Worm (Caenorhabditis elegans) whole organism, late embryonic: ENCODE data around the gene asp-3.

ENCODE experiments used
- C08G9.2 ChIP-seq: sonication (generic microtip); optimal IDR thresholded peaks from 2 replicates; lab custom pipeline; 2016; ENCODE audit warnings: mild to moderate bottlenecking, missing genetic modification characterization, moderate library complexity, missing compliant biosample characterization
- C38D4.7 ChIP-seq: fragments of 200-800 bp; sonication (Bioruptor generic); optimal IDR thresholded peaks from 2 replicates; lab custom pipeline; 2018; ENCODE audit warnings: mild to moderate bottlenecking, missing genetic modification characterization, moderate library complexity, missing compliant biosample characterization
- K02D7.2 ChIP-seq: sonication (generic microtip); optimal IDR thresholded peaks from 2 replicates; lab custom pipeline; 2017; ENCODE audit warnings: mild to moderate bottlenecking, missing genetic modification characterization, missing compliant biosample characterization
- ama-1 ChIP-seq: fragments of 150-350 bp; optimal IDR thresholded peaks from 2 replicates; lab custom pipeline; 2014
- ceh-14 ChIP-seq: sonication (generic microtip); optimal IDR thresholded peaks from 2 replicates; lab custom pipeline; 2016; ENCODE audit warnings: missing genotype, missing genetic modification characterization, missing compliant biosample characterization
- ceh-24 ChIP-seq: sonication (generic microtip); optimal IDR thresholded peaks from 2 replicates; lab custom pipeline; 2016; ENCODE audit warnings: mild to moderate bottlenecking, missing genetic modification characterization, missing compliant biosample characterization
- ceh-31 ChIP-seq: sonication (generic microtip); optimal IDR thresholded peaks from 2 replicates; lab custom pipeline; 2016; ENCODE audit warnings: missing genetic modification characterization, missing compliant biosample characterization
- ceh-48 ChIP-seq: sonication (generic microtip); optimal IDR thresholded peaks from 2 replicates; lab custom pipeline; 2016; ENCODE audit warnings: missing genetic modification characterization, inconsistent platforms, missing compliant biosample characterization
- che-1 ChIP-seq: sonication (generic microtip); optimal IDR thresholded peaks from 2 replicates; lab custom pipeline; 2016; ENCODE audit warnings: mild to moderate bottlenecking, missing genetic modification characterization, missing compliant biosample characterization
- dmd-4 ChIP-seq: sonication (generic microtip); optimal IDR thresholded peaks from 2 replicates; lab custom pipeline; 2016; ENCODE audit warnings: borderline replicate concordance, missing genetic modification characterization, missing compliant biosample characterization
- elt-2 ChIP-seq: sonication (generic microtip); optimal IDR thresholded peaks from 2 replicates; lab custom pipeline; 2016; ENCODE audit warnings: missing genetic modification reagents, missing genetic modification characterization, missing compliant biosample characterization
- elt-4 ChIP-seq: sonication (generic microtip); optimal IDR thresholded peaks from 2 replicates; lab custom pipeline; 2016; ENCODE audit warnings: missing genetic modification characterization, missing compliant biosample characterization
- fkh-10 ChIP-seq: fragments of 150-350 bp; optimal IDR thresholded peaks from 2 replicates; lab custom pipeline; 2014; ENCODE audit warnings: missing biosample characterization, missing genetic modification reagents, missing genetic modification characterization
- fkh-6 ChIP-seq: sonication (generic microtip); optimal IDR thresholded peaks from 2 replicates; lab custom pipeline; 2016; ENCODE audit warnings: missing genetic modification characterization, missing compliant biosample characterization
- hlh-15 ChIP-seq: sonication (generic microtip); optimal IDR thresholded peaks from 2 replicates; lab custom pipeline; 2016; ENCODE audit warnings: missing genetic modification characterization, missing compliant biosample characterization
- hlh-30 ChIP-seq: sonication (generic microtip); optimal IDR thresholded peaks from 2 replicates; lab custom pipeline; 2017; ENCODE audit warnings: antibody characterized with exemption, missing genetic modification characterization, missing compliant biosample characterization; ENCODE audit not compliant: insufficient read depth
- hlh-6 ChIP-seq: sonication (generic microtip); optimal IDR thresholded peaks from 2 replicates; lab custom pipeline; 2016; ENCODE audit warnings: missing genotype, missing genetic modification characterization, missing compliant biosample characterization
- lim-6 ChIP-seq: sonication (generic microtip); optimal IDR thresholded peaks from 2 replicates; lab custom pipeline; 2016; ENCODE audit warnings: missing genetic modification characterization, missing compliant biosample characterization
- mec-3 ChIP-seq: sonication (generic microtip); optimal IDR thresholded peaks from 2 replicates; lab custom pipeline; 2016; ENCODE audit warnings: borderline replicate concordance, missing genetic modification characterization, missing compliant biosample characterization
- nfya-1 ChIP-seq: sonication (generic microtip); optimal IDR thresholded peaks from 2 replicates; lab custom pipeline; 2017; ENCODE audit warnings: missing genetic modification characterization, mild to moderate bottlenecking, missing compliant biosample characterization, antibody characterized with exemption, moderate library complexity
- npax-4 ChIP-seq: sonication (generic microtip); optimal IDR thresholded peaks from 2 replicates; lab custom pipeline; 2016; ENCODE audit warnings: missing genetic modification characterization, missing compliant biosample characterization
- odd-2 ChIP-seq: sonication (generic microtip); optimal IDR thresholded peaks from 2 replicates; lab custom pipeline; 2017; ENCODE audit warnings: antibody characterized with exemption, mild to moderate bottlenecking, missing genetic modification characterization, missing compliant biosample characterization
- pha-2 ChIP-seq: sonication (generic microtip); optimal IDR thresholded peaks from 2 replicates; lab custom pipeline; 2017; ENCODE audit warnings: mild to moderate bottlenecking, missing genetic modification characterization, missing compliant biosample characterization
- pqm-1 ChIP-seq: sonication (generic microtip); optimal IDR thresholded peaks from 2 replicates; lab custom pipeline; 2016; ENCODE audit warnings: missing genetic modification characterization, missing compliant biosample characterization
- sdc-2 ChIP-seq: sonication (generic microtip); optimal IDR thresholded peaks from 2 replicates; lab custom pipeline; 2016; ENCODE audit warnings: missing genotype, missing genetic modification characterization, missing compliant biosample characterization
- tbx-2 ChIP-seq: sonication (generic microtip); optimal IDR thresholded peaks from 2 replicates; lab custom pipeline; 2016; ENCODE audit warnings: missing genetic modification characterization, missing compliant biosample characterization
- unc-3 ChIP-seq, 2 experiments: fragments of 200-800 bp in 1 of 2; sonication (Bioruptor generic) in 1 of 2; sonication (generic microtip) in 1 of 2; conservative IDR thresholded peaks in 1 of 2; optimal IDR thresholded peaks in 1 of 2; 2 replicates each; pipeline versions ENCODE4 v1.3.6 to Lab custom; 2016 to 2022; ENCODE audit warnings: missing compliant biosample characterization in 2 of 2, missing genetic modification characterization in 2 of 2, missing genetic modification reagents in 1 of 2
- unc-42 ChIP-seq: sonication (generic microtip); optimal IDR thresholded peaks from 2 replicates; lab custom pipeline; 2016; ENCODE audit warnings: missing genotype, missing genetic modification characterization, missing compliant biosample characterization
- unc-55 ChIP-seq: sonication (generic microtip); optimal IDR thresholded peaks from 2 replicates; lab custom pipeline; 2017; ENCODE audit warnings: missing biosample characterization, missing genetic modification reagents, missing genetic modification characterization
- unc-86 ChIP-seq: sonication (generic microtip); optimal IDR thresholded peaks from 2 replicates; lab custom pipeline; 2016; ENCODE audit warnings: missing genetic modification characterization, missing compliant biosample characterization
- zip-5 ChIP-seq: sonication (generic microtip); optimal IDR thresholded peaks from 2 replicates; lab custom pipeline; 2016; ENCODE audit warnings: missing genetic modification characterization, missing compliant biosample characterization
- ztf-16 ChIP-seq: sonication (generic microtip); optimal IDR thresholded peaks from 2 replicates; lab custom pipeline; 2017; ENCODE audit warnings: missing genetic modification characterization, missing compliant biosample characterization

The asp-3 gene

DNA sequence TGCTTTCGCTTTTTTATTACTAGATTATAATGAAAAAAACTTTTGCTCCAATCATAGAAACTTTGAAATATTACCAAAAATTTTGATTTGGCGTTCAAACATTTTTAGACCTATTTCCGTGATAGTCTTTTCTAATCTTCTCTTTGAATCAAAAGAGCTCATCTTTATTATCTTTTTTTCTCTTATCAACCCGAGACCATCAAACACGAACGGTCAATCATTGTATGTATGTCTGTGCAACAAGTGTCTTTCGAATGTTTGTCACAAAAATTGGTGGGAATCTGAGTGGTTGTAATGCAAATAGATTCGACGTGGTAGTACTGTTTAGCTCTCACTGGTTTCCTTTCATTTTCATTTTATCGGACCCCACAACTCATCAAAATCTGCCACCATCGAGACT, 8.9 kb downstream of the asp-3 start, which contains the start of gene M03A8.3:
Gene M03A8.3 (plus strand): TSS at position 278 of the 400 bp plus-strand sequence.
- peak; percentile 64 for TF ChIP-seq elt-2 (tag; lab: Kevin White, UChicago)
- TF ChIP-seq hlh-15 (tag; lab: Kevin White, UChicago), result no peak

ce11 chrX:6801546-6801945, 10.7 kb downstream of the asp-3 start:
- TF ChIP-seq hlh-6 (tag; lab: Kevin White, UChicago) (no peak), unc-55 (peak; percentile 61)
- TF ChIP-seq, all 69 proteins: peak for 1

ce11 chrX:6804405-6804804, 13.5 kb downstream of the asp-3 start:
- TF ChIP-seq K02D7.2 (tag; lab: Kevin White, UChicago) (no peak), hlh-6 (tag; lab: Kevin White, UChicago) (no peak), dmd-4 (tag; lab: Kevin White, UChicago) (no peak), tbx-2 (tag; lab: Kevin White, UChicago) (no peak), che-1 (no peak), hlh-30 (tag; lab: Kevin White, UChicago) (peak; percentile 29), C38D4.7 (no peak)

ce11 chrX:6804857-6805256, 14.0 kb downstream of the asp-3 start:
- peak; percentile 69 for TF ChIP-seq sdc-2 (tag; lab: Kevin White, UChicago)
- TF ChIP-seq nfya-1 (tag; lab: Kevin White, UChicago), result no peak
- peak; percentile 4 for TF ChIP-seq hlh-30 (tag; lab: Kevin White, UChicago)
- peak; percentile 66 for TF ChIP-seq unc-42 (tag; lab: Kevin White, UChicago)
- no peak for TF ChIP-seq mec-3 (tag; lab: Kevin White, UChicago)
- TF ChIP-seq odd-2 (tag; lab: Kevin White, UChicago), result no peak
- TF ChIP-seq elt-2 (tag; lab: Kevin White, UChicago), result peak; percentile 31
- TF ChIP-seq npax-4 (tag; lab: Kevin White, UChicago), result no peak
- TF ChIP-seq fkh-10 (GFP tag; lab: Kevin White, UChicago), result no peak
- TF ChIP-seq pha-2 (tag; lab: Kevin White, UChicago), result no peak
- TF ChIP-seq dmd-4 (tag; lab: Kevin White, UChicago), result no peak
- peak; percentile 11 for TF ChIP-seq ceh-31 (tag; lab: Kevin White, UChicago)
- TF ChIP-seq ceh-48, result peak; percentile 67
- no peak for TF ChIP-seq fkh-6 (tag; lab: Kevin White, UChicago)
- TF ChIP-seq, all 69 proteins: peak for 6

ce11 chrX:6805427-6805826, 14.6 kb downstream of the asp-3 start:
- TF ChIP-seq C08G9.2 (tag; lab: Kevin White, UChicago) (no peak), unc-3 (GFP tag; conservative IDR thresholded peaks at IDR 0.05; lab: Robert Waterston, UW) (no peak), unc-3 (tag; optimal IDR thresholded peaks at IDR 0.05; lab: Kevin White, UChicago) (no peak), unc-86 (tag; lab: Kevin White, UChicago) (no peak), dmd-4 (tag; lab: Kevin White, UChicago) (no peak), ama-1 (no peak), zip-5 (tag; lab: Kevin White, UChicago) (no peak), pqm-1 (no peak), ceh-24 (tag; lab: Kevin White, UChicago) (no peak), sdc-2 (tag; lab: Kevin White, UChicago) (no peak), elt-4 (tag; lab: Kevin White, UChicago) (no peak), fkh-6 (tag; lab: Kevin White, UChicago) (no peak), ceh-14 (tag; lab: Kevin White, UChicago) (no peak), lim-6 (tag; lab: Kevin White, UChicago) (no peak), ztf-16 (tag; lab: Kevin White, UChicago) (no peak)
